Worm (Caenorhabditis elegans): Measurements from ENCODE around the gene srh-72.
A peak's percentile ranks its signal among the peaks of the same experiment; 100 is the strongest.

srh-72 gene

DNA sequence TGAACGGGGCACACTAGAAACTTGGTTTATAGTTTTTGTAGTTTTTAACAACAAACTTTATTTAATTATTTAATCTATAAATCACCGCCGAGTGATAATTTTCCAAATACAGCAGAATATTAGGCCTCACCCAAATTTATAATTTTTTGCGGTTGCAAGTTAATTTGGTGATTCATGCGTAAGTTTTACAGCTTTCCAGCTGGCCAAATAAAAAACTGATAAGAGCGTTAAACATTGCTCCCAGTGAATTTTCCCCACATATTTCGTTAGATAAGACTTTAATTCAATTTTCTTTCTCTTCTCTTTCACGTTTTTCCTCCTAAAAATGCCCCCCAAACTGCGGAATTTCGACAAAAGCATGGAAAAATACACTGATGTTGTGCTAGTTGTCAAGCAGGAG is 38.9 kb downstream of the srh-72 start, which contains the start of gene bath-47:
Gene bath-47, plus strand, starts transcription at position 305 of the 400 bp plus-strand sequence.
- no peak for TF ChIP-seq Y53F4B.3 (GFP tag; IDR thresholded peaks at IDR 0.05)
- TF ChIP-seq lin-40 (tag; optimal IDR thresholded peaks at IDR 0.05) = no peak
- TF ChIP-seq nhr-179 (tag; optimal IDR thresholded peaks at IDR 0.05) = no peak
- TF ChIP-seq ztf-25 (GFP tag; IDR thresholded peaks at IDR 0.05) = no peak
- no peak for TF ChIP-seq hmg-1.2 (GFP tag; IDR thresholded peaks at IDR 0.05)
- no peak for TF ChIP-seq hmg-20 (GFP tag; IDR thresholded peaks at IDR 0.05)
- no peak for TF ChIP-seq rec-8 (tag; optimal IDR thresholded peaks at IDR 0.05)
- no peak for TF ChIP-seq lin-35 (GFP tag; optimal IDR thresholded peaks at IDR 0.05)
- TF ChIP-seq madf-8 (GFP tag; conservative IDR thresholded peaks at IDR 0.05) = no peak
- no peak for TF ChIP-seq hrde-1 (tag; optimal IDR thresholded peaks at IDR 0.05; ENCODE audit: borderline replicate concordance)
- no peak for TF ChIP-seq tlf-1 (GFP tag; optimal IDR thresholded peaks at IDR 0.05)
- no peak for TF ChIP-seq dox-1 (GFP tag; IDR thresholded peaks at IDR 0.05)

DNA sequence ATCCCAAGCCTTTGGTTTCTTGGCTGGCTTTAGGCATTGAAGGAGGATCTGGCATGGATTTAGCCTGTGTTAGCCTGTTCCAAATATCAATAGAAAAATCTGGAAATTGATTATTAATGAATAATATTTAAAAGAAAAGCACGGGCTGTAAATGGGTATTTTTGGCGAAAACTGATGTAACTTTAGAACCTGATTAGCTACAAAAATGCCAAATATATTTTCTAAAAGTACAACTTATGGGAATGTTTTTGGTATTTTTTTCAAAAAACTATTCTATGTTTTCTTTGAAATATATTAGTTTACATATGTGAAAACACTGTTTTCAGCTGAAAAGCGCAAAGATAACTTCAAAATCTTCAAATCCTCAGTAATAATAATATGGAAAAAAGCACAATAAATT is 39.7 kb downstream of the srh-72 start, which contains the start of gene bath-26:
Gene bath-26, minus strand, starts transcription at position 101 of the 400 bp plus-strand sequence.
- TF ChIP-seq ztf-22 (GFP tag; optimal IDR thresholded peaks at IDR 0.05) (no peak), madf-6 (GFP tag; IDR thresholded peaks at IDR 0.05) (no peak), ceh-27 (GFP tag; optimal IDR thresholded peaks at IDR 0.05) (no peak), hmg-20 (GFP tag; IDR thresholded peaks at IDR 0.05) (no peak), Y95B8A.8 (GFP tag; IDR thresholded peaks at IDR 0.05) (no peak), attf-6 (GFP tag; IDR thresholded peaks at IDR 0.05) (no peak), ztf-28 (GFP tag; IDR thresholded peaks at IDR 0.05) (no peak), B0261.1 (tag; optimal IDR thresholded peaks at IDR 0.05) (no peak), snpc-1.3 (tag; optimal IDR thresholded peaks at IDR 0.05; ENCODE audit: insufficient read depth) (no peak), hlh-26 (GFP tag; conservative IDR thresholded peaks at IDR 0.05) (no peak), sdz-38 (tag; optimal IDR thresholded peaks at IDR 0.05) (no peak), egl-44 (GFP tag; IDR thresholded peaks at IDR 0.05) (no peak), B0035.1 (tag; optimal IDR thresholded peaks at IDR 0.05) (no peak), ets-4 (GFP tag; optimal IDR thresholded peaks at IDR 0.05) (no peak), Y67H2A.10 (GFP tag; conservative IDR thresholded peaks at IDR 0.05) (no peak), Y53G8AR.9 (GFP tag; conservative IDR thresholded peaks at IDR 0.05) (no peak)

DNA sequence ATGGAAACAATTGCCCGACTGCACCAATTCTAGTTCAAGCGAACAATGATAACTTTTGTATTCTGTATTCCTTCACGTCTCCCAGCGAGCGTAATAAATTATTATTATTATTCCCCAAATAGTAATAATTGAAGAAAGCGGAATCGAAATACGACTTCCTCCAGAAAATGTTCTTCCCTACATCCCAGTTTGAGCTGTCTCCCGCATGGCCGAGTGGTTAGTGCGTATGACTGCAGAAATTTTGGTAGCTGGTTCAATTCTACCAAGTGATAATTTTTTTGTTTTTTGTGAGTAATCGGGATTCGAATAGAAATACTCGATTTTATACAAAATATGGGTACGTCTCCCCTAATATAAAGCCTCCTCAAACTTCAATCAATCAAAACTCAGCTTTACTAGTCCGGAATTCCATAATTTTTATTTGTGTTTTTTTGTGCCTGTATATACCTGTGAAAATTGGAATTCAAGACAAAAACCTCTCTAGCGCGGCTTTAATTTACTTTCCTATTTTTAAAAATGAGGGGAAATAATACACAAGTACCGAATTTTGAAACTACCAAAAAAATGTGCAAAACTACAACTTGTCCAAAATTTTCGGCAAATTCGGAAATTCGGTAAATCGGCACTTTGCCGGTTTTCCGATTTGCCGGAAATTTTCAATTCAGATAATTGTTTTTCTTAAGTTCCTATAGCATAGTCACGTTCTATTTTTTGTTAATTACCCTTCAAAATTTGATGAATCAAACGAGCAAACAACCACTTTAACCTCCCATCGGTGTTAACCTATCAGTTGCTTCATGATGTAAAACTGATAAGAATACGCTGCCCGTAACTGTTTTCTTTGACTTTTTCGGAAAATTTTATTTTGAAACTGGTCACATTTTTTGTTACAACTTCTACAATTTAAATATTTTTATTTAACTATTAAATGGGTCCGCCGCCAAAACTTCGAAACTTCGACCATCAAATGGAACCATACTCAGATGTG is 43.0 kb downstream of the srh-72 start, which contains the start of gene bath-46:
Gene bath-46, plus strand, starts transcription at position 806 of the 988 bp plus-strand sequence.
- TF ChIP-seq dox-1 (GFP tag; IDR thresholded peaks at IDR 0.05) = 0 out of 2 replicates have a peak, but pooled peaks have one; percentile 24
- TF ChIP-seq mel-28 (tag; optimal IDR thresholded peaks at IDR 0.05; ENCODE audit: borderline replicate concordance) = no peak
- no peak for TF ChIP-seq K12H6.12 (tag; optimal IDR thresholded peaks at IDR 0.05)
- no peak for TF ChIP-seq C17E4.6 (GFP tag; IDR thresholded peaks at IDR 0.05)
- no peak for TF ChIP-seq tbx-9 (tag; optimal IDR thresholded peaks at IDR 0.05; ENCODE audit: borderline replicate concordance)
- peak; percentile 38 for TF ChIP-seq nhr-80 (tag; optimal IDR thresholded peaks at IDR 0.05)
- no peak for TF ChIP-seq rec-8 (tag; optimal IDR thresholded peaks at IDR 0.05)
- TF ChIP-seq lin-26 (GFP tag; IDR thresholded peaks at IDR 0.05) = peak; percentile 77
- TF ChIP-seq tbp1 (GFP tag; optimal IDR thresholded peaks at IDR 0.05) = peak; percentile 84
- no peak for TF ChIP-seq zfh-2 (GFP tag; conservative IDR thresholded peaks at IDR 0.05)
- TF ChIP-seq ztf-25 (GFP tag; IDR thresholded peaks at IDR 0.05) = 0 out of 2 replicates have a peak, but pooled peaks have one; percentile 69
- TF ChIP-seq rpc-1 (optimal IDR thresholded peaks at IDR 0.05) = peak; percentile 11
- peak; percentile 61 for TF ChIP-seq rpc-1 (tag; optimal IDR thresholded peaks at IDR 0.05)
- no peak for TF ChIP-seq ztf-18 (tag; optimal IDR thresholded peaks at IDR 0.05)
- TF ChIP-seq Y79H2A.3 (GFP tag; conservative IDR thresholded peaks at IDR 0.05) = no peak
- no peak for TF ChIP-seq pha-4 (tag; optimal IDR thresholded peaks at IDR 0.05)
- no peak for TF ChIP-seq F10E7.11 (tag; optimal IDR thresholded peaks at IDR 0.05)
- no peak for TF ChIP-seq hlh-26 (GFP tag; conservative IDR thresholded peaks at IDR 0.05)
- TF ChIP-seq rcor-1 (GFP tag; IDR thresholded peaks at IDR 0.05) = 0 out of 2 replicates have a peak, but pooled peaks have one; percentile 8
- TF ChIP-seq aptf-3 (GFP tag; IDR thresholded peaks at IDR 0.05) = no peak
- TF ChIP-seq B0261.1 (tag; optimal IDR thresholded peaks at IDR 0.05) = peak; percentile 59

Data from whole organism, young adult.